Worm (Caenorhabditis elegans) whole organism, L3 larva: ENCODE data around the gene srw-26.

ENCODE experiments used
- ceh-28 ChIP-seq: fragments of 150-350 bp; optimal IDR thresholded peaks from 2 replicates; lab custom pipeline; 2014; ENCODE audit warnings: missing biosample characterization, missing genetic modification reagents, missing genetic modification characterization
- daf-12 ChIP-seq: fragments of 150-350 bp; optimal IDR thresholded peaks from 2 replicates; lab custom pipeline; 2014; ENCODE audit warnings: missing biosample characterization, missing genetic modification reagents, missing genetic modification characterization
- elt-1 ChIP-seq: fragments of 150-350 bp; optimal IDR thresholded peaks from 2 replicates; lab custom pipeline; 2014; ENCODE audit warnings: missing biosample characterization, missing genetic modification characterization
- fkh-10 ChIP-seq: sonication (generic microtip); optimal IDR thresholded peaks from 2 replicates; lab custom pipeline; 2017; ENCODE audit warnings: missing biosample characterization, missing genetic modification reagents, missing genetic modification characterization
- tbx-2 ChIP-seq: sonication (generic microtip); optimal IDR thresholded peaks from 2 replicates; lab custom pipeline; 2016; ENCODE audit warnings: mild to moderate bottlenecking, missing genetic modification characterization, missing compliant biosample characterization

DNA sequence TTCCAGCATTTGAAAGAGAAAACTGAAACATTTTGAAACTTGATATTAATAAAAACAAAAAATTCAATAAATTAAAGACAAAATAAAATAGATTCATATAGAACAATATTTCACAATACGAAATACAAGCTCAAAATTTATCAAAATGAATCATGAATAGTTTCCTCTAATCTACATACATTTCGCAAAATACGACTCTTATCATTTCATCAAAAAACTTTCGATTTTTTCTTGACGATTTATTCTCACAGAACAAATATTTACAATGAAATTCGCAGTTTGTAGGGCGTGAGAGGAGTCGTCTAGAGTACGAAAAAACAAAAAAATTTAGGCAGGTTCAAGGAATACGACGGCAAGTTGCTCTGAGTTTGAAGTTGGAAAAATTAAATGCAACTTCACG lies 42.2 kb downstream of the srw-26 start:
- no peak for TF ChIP-seq daf-12 (tag; lab: Kevin White, UChicago)
- no peak for TF ChIP-seq ceh-28 (tag; lab: Kevin White, UChicago)
- TF ChIP-seq tbx-2 (tag; lab: Kevin White, UChicago), result no peak
- TF ChIP-seq elt-1 (tag; lab: Kevin White, UChicago), result no peak
- no peak for TF ChIP-seq fkh-10 (GFP tag; lab: Kevin White, UChicago)
